Fruit fly (Drosophila melanogaster): Measurements from ENCODE around the gene Cht7.

The Cht7 gene

DNA sequence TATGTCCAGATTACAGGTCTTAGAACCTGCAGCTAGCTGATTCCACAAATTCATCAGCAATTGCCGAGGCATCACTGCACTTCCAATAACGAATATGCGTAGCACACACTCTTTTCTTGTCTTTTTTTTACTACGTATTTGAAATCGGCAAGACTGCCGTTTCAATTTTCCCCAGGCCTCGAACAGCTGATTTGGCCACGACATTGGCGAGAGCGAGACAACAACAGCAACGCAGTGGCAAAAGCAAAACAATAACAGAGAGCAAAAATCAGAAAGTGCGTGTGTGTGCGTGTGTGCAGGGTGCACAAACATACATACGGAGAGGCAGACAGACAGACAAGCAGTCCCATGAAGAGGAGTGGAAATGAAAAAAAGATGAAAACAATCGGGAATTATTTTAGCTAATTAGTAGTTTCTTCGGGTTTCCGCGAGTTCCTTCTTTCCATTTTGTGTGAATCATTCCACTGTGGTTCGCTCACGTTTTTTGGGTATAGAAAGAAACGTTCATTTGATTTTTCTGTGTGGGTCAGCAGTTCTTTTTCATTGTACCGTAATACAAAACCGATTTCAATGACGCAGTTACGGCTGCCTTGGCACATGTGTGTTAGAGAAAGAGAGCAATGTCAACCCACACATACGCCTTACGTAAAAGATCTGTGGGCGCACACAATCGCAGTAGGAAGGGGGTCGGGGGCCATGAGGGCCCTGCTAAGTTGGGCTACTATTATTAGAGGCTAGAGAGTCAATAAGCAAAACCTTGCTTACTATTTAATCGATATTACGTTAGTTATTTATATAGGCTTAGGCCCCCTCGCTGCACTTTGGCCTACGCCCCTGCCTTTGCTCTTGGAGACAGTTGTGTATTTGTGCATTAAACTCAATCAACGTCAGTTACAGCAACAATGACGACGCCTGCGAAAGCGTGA lies 46.4 kb downstream of the Cht7 start (continued):
- peak; percentile 89 for TF ChIP-seq Adf1 (GFP tag; IDR thresholded peaks at IDR 0.05)
- peak; percentile 99 for TF ChIP-seq MBD-R2 (GFP tag; IDR thresholded peaks at IDR 0.05)
- TF ChIP-seq Blimp-1 (GFP tag; optimal IDR thresholded peaks at IDR 0.05) = peak; percentile 95
- TF ChIP-seq Xrp1 (GFP tag; IDR thresholded peaks at IDR 0.05) = peak; percentile 99
- peak; percentile 93 for TF ChIP-seq CG8359 (GFP tag; optimal IDR thresholded peaks at IDR 0.05; ENCODE audit: borderline replicate concordance)
- TF ChIP-seq CG11456 (GFP tag; IDR thresholded peaks at IDR 0.05) = peak; percentile 99
- peak; percentile 99 for TF ChIP-seq CG9727 (GFP tag; optimal IDR thresholded peaks at IDR 0.05)
- peak; percentile 57 for TF ChIP-seq CG7745 (tag; optimal IDR thresholded peaks at IDR 0.05)
- peak in 1 of 2 experiments; percentile 32 for TF ChIP-seq tll (GFP tag; optimal IDR thresholded peaks at IDR 0.05)
- peak; percentile 99 for TF ChIP-seq Atf6 (GFP tag; IDR thresholded peaks at IDR 0.05)
- TF ChIP-seq lola (GFP tag; optimal IDR thresholded peaks at IDR 0.05) = peak in 1 of 3 experiments; percentile 93
- peak; percentile 97 for TF ChIP-seq CG13296 (GFP tag; optimal IDR thresholded peaks at IDR 0.05)
- TF ChIP-seq D (optimal IDR thresholded peaks at IDR 0.05) = peak; percentile 1
- peak; percentile 97 for TF ChIP-seq D (GFP tag; optimal IDR thresholded peaks at IDR 0.05)
- peak; percentile 94 for TF ChIP-seq CG6654 (GFP tag; optimal IDR thresholded peaks at IDR 0.05)
- peak; percentile 99 for TF ChIP-seq Taf1 (GFP tag; IDR thresholded peaks at IDR 0.05)
- TF ChIP-seq ssp (GFP tag; IDR thresholded peaks at IDR 0.05) = peak; percentile 94
- peak; percentile 98 for TF ChIP-seq CG12071 (GFP tag; optimal IDR thresholded peaks at IDR 0.05)
- TF ChIP-seq fu2 (GFP tag; optimal IDR thresholded peaks at IDR 0.05) = peak; percentile 99
- peak; percentile 100 for TF ChIP-seq Med (GFP tag)
- TF ChIP-seq Drgx (GFP tag; IDR thresholded peaks at IDR 0.05) = peak; percentile 100
- TF ChIP-seq CG8944 (GFP tag; optimal IDR thresholded peaks at IDR 0.05) = peak; percentile 99
- peak; percentile 49 for TF ChIP-seq Kr (GFP tag; optimal IDR thresholded peaks at IDR 0.05)
- peak; percentile 99 for TF ChIP-seq CG8765 (GFP tag; IDR thresholded peaks at IDR 0.05)
- TF ChIP-seq schlank (tag; optimal IDR thresholded peaks at IDR 0.05) = peak; percentile 98
- TF ChIP-seq CG10543 (GFP tag; optimal IDR thresholded peaks at IDR 0.05) = peak; percentile 94
- peak; percentile 98 for TF ChIP-seq ERR (GFP tag; optimal IDR thresholded peaks at IDR 0.05)
- TF ChIP-seq Dad (GFP tag; optimal IDR thresholded peaks at IDR 0.05) = peak; percentile 99
- peak; percentile 89 for TF ChIP-seq E2f2 (GFP tag; IDR thresholded peaks at IDR 0.05)
- TF ChIP-seq gfzf (GFP tag; optimal IDR thresholded peaks at IDR 0.05) = peak; percentile 14
- peak; percentile 98 for TF ChIP-seq eyg (GFP tag; optimal IDR thresholded peaks at IDR 0.05)
- TF ChIP-seq wek (GFP tag; optimal IDR thresholded peaks at IDR 0.05) = peak; percentile 93
- TF ChIP-seq CG18262 (tag; optimal IDR thresholded peaks at IDR 0.05) = peak; percentile 97
- TF ChIP-seq phol (tag; optimal IDR thresholded peaks at IDR 0.05) = peak; percentile 97
- peak; percentile 97 for TF ChIP-seq slp2 (GFP tag; optimal IDR thresholded peaks at IDR 0.05)
- TF ChIP-seq Oli (tag; optimal IDR thresholded peaks at IDR 0.05) = peak; percentile 98
- peak; percentile 97 for TF ChIP-seq fd3F (GFP tag; optimal IDR thresholded peaks at IDR 0.05)
- TF ChIP-seq CG10959 (GFP tag; IDR thresholded peaks at IDR 0.05) = peak; percentile 98
- TF ChIP-seq cwo (GFP tag; optimal IDR thresholded peaks at IDR 0.05) = peak; percentile 97
- peak; percentile 98 for TF ChIP-seq CG8089 (GFP tag; optimal IDR thresholded peaks at IDR 0.05)
- peak; percentile 100 for TF ChIP-seq slbo (GFP tag; IDR thresholded peaks at IDR 0.05)
- no peak for TF ChIP-seq yki (optimal IDR thresholded peaks at IDR 0.05)
- TF ChIP-seq cas (GFP tag; IDR thresholded peaks at IDR 0.05) = peak; percentile 97
- TF ChIP-seq CG12299 (tag; optimal IDR thresholded peaks at IDR 0.05) = peak; percentile 93
- peak; percentile 99 for TF ChIP-seq Hmr (GFP tag; optimal IDR thresholded peaks at IDR 0.05)
- TF ChIP-seq CG2202 (tag; optimal IDR thresholded peaks at IDR 0.05) = peak; percentile 93
- peak; percentile 94 for TF ChIP-seq CG15696 (tag; optimal IDR thresholded peaks at IDR 0.05)
- TF ChIP-seq CG11560 (tag; IDR thresholded peaks at IDR 0.05) = peak; percentile 93

Data from whole organism, embryonic.